Fruit fly (Drosophila melanogaster): ENCODE data around the gene CG34169.

DNA sequence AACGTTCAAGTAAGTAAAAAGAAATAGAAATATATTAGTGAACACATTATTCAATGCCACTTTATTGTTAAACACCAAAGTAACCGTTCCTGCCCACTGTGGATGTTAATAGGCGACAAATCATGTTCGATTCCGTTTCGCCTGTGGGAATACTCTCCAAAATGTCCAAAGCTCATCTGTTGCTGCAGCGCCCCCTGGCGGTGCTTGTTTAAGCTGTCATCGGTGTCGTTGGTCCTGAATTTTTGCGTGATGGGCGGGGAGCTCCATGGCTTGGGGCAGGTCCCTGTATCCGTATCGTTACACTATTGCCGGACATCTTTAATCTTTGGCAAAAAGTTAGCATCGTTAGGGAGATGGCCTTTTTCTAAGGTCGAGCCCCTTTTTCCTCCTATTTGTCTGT is 28.5 kb downstream of the CG34169 start:
- no peak for TF ChIP-seq Pif1A (GFP tag; optimal IDR thresholded peaks at IDR 0.05)
- no peak for TF ChIP-seq CG15710 (tag; optimal IDR thresholded peaks at IDR 0.05)
- no peak for TF ChIP-seq CG12605 (GFP tag; IDR thresholded peaks at IDR 0.05)
- no peak for TF ChIP-seq D1 (tag; optimal IDR thresholded peaks at IDR 0.05)
- TF ChIP-seq gl (tag; optimal IDR thresholded peaks at IDR 0.05) = no peak
- no peak for TF ChIP-seq Snoo (tag; optimal IDR thresholded peaks at IDR 0.05)
- TF ChIP-seq CG14655 (GFP tag; optimal IDR thresholded peaks at IDR 0.05) = no peak
- no peak for TF ChIP-seq CG8301 (tag; optimal IDR thresholded peaks at IDR 0.05)
- no peak for TF ChIP-seq Pif1B (GFP tag; optimal IDR thresholded peaks at IDR 0.05)
- TF ChIP-seq CG17806 (tag; optimal IDR thresholded peaks at IDR 0.05) = no peak
- no peak for TF ChIP-seq EcR (GFP tag; optimal IDR thresholded peaks at IDR 0.05)
- no peak for TF ChIP-seq rn (GFP tag; IDR thresholded peaks at IDR 0.05)
- TF ChIP-seq CG32121 (GFP tag; IDR thresholded peaks at IDR 0.05) = no peak
- TF ChIP-seq fd96Ca (GFP tag; IDR thresholded peaks at IDR 0.05) = no peak
